Worm (Caenorhabditis elegans) whole organism, midembryonic: ENCODE data around the gene C36C5.12.

Experiments
- T22C8.4 ChIP-seq: fragments of 200-800 bp; sonication (Bioruptor generic); IDR thresholded peaks from 2 replicates; pipeline ENCODE4 v1.3.6; 2022; ENCODE audit warnings: missing genetic modification characterization, missing compliant biosample characterization
- cog-1 ChIP-seq: sonication (generic microtip); optimal IDR thresholded peaks from 2 replicates; lab custom pipeline; 2016; ENCODE audit warnings: missing genetic modification characterization, missing compliant biosample characterization
- flt-1 ChIP-seq: fragments of 200-800 bp; sonication (Bioruptor generic); IDR thresholded peaks from 2 replicates; pipeline ENCODE4 v1.3.6; 2022; ENCODE audit warnings: missing genetic modification characterization, missing compliant biosample characterization
- klf-2 ChIP-seq: fragments of 200-800 bp; sonication (Bioruptor generic); conservative IDR thresholded peaks from 2 replicates; pipeline ENCODE4 v1.3.6; 2022; ENCODE audit warnings: missing genetic modification reagents, missing genetic modification characterization, missing compliant biosample characterization
- med-1 ChIP-seq: sonication (generic microtip); optimal IDR thresholded peaks from 2 replicates; lab custom pipeline; 2017; ENCODE audit warnings: missing genetic modification characterization, mild to moderate bottlenecking, missing compliant biosample characterization, antibody characterized with exemption, missing genetic modification reagents; ENCODE audit not compliant: insufficient read depth
- ref-1 ChIP-seq: fragments of 200-800 bp; sonication (Bioruptor generic); conservative IDR thresholded peaks from 2 replicates; pipeline ENCODE4 v1.3.6; 2022; ENCODE audit warnings: missing genetic modification reagents, missing genetic modification characterization, missing compliant biosample characterization
- tab-1 ChIP-seq: fragments of 200-800 bp; sonication (Bioruptor generic); IDR thresholded peaks from 2 replicates; pipeline ENCODE4 v1.3.6; 2022; ENCODE audit warnings: missing genetic modification characterization, missing compliant biosample characterization
- ztf-23 ChIP-seq: fragments of 200-800 bp; sonication (Bioruptor generic); IDR thresholded peaks from 2 replicates; pipeline ENCODE4 v1.3.6; 2022; ENCODE audit warnings: missing genetic modification reagents, missing genetic modification characterization, missing compliant biosample characterization
- ztf-29 ChIP-seq: fragments of 200-800 bp; sonication (Bioruptor generic); IDR thresholded peaks from 2 replicates; pipeline ENCODE4 v1.3.6; 2022; ENCODE audit warnings: missing genetic modification reagents, missing genetic modification characterization, missing compliant biosample characterization

Gene C36C5.12

DNA sequence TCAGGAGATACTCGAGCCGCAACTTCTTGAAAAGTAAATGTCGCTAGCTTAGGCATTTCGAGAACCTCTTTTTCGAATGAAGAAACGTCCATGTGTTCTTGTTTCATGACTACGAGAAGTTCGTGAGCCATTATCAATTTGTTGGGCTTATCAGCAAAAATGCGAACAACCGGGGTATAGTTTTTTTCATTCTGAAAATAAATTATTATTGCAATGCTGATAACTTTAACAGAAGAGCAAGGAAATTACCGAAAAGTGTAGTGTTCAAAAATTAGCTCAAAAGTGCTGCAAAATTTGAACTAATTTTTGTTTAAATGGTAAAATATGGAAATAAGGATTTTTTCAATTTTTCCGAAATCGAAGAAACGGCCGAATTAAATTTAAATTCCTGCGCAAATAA is 47.0 kb downstream of the C36C5.12 start:
- TF ChIP-seq ztf-23 (GFP tag; lab: Robert Waterston, UW) (no peak), flt-1 (no peak), ztf-29 (GFP tag; lab: Robert Waterston, UW) (no peak), cog-1 (tag; lab: Kevin White, UChicago) (no peak), tab-1 (GFP tag; lab: Robert Waterston, UW) (no peak), T22C8.4 (no peak), ref-1 (GFP tag; lab: Robert Waterston, UW) (no peak), klf-2 (no peak), med-1 (GFP tag; lab: Kevin White, UChicago) (no peak)
